Fruit fly (Drosophila melanogaster) whole organism, embryonic: ENCODE data around the gene tup.

Experiments
- Awh ChIP-seq: fragments of 200-800 bp; sonication (Bioruptor generic); IDR thresholded peaks from 2 replicates; pipeline ENCODE4, ENCODE4 v1.3.6; 2022; ENCODE audit warnings: missing biosample characterization, missing genetic modification characterization
- Bgb ChIP-seq: fragments of 200-800 bp; sonication (Bioruptor generic); IDR thresholded peaks from 2 replicates; pipeline ENCODE4 v1.3.6; 2022; ENCODE audit warnings: missing biosample characterization, missing genetic modification characterization; ENCODE audit not compliant: partially characterized antibody
- BtbVII ChIP-seq: fragments of 200-800 bp; sonication (Bioruptor generic); optimal IDR thresholded peaks from 3 replicates; lab custom pipeline; 2017; ENCODE audit warnings: missing biosample characterization, mild to moderate bottlenecking, missing genetic modification characterization
- CG10267 ChIP-seq: fragments of 200-800 bp; sonication (Bioruptor generic); optimal IDR thresholded peaks from 2 replicates; lab custom pipeline; 2018; ENCODE audit warnings: missing biosample characterization, mild to moderate bottlenecking, missing genetic modification characterization, moderate library complexity
- CG10321 ChIP-seq: fragments of 200-800 bp; sonication (Bioruptor generic); IDR thresholded peaks from 2 replicates; pipeline ENCODE4 v1.3.6; 2022; ENCODE audit warnings: missing biosample characterization, missing genetic modification characterization
- CG10543 ChIP-seq: fragments of 200-800 bp; sonication (Bioruptor generic); optimal IDR thresholded peaks from 3 replicates; lab custom pipeline; 2017; ENCODE audit warnings: missing biosample characterization, mild to moderate bottlenecking, missing genetic modification characterization, moderate library complexity
- CG11696 ChIP-seq: fragments of 200-800 bp; sonication (Bioruptor generic); IDR thresholded peaks from 2 replicates; pipeline ENCODE4 v1.3.6; 2022; ENCODE audit warnings: missing biosample characterization, missing genetic modification characterization
- CG12659 ChIP-seq: fragments of 200-800 bp; sonication (Bioruptor generic); optimal IDR thresholded peaks from 3 replicates; lab custom pipeline; 2017; ENCODE audit warnings: mild to moderate bottlenecking, missing biosample characterization, missing genetic modification reagents, missing genetic modification characterization
- CG14014 ChIP-seq: fragments of 200-800 bp; sonication (Bioruptor generic); IDR thresholded peaks from 2 replicates; pipeline ENCODE4 v1.3.6; 2022; ENCODE audit warnings: missing biosample characterization, missing genetic modification characterization
- CG15514 ChIP-seq: fragments of 200-800 bp; sonication (Bioruptor generic); optimal IDR thresholded peaks from 3 replicates; lab custom pipeline; 2017; ENCODE audit warnings: missing biosample characterization, missing genetic modification characterization, mild to moderate bottlenecking, moderate library complexity, missing genetic modification reagents
- CG15696 ChIP-seq: fragments of 200-800 bp; sonication (Bioruptor generic); optimal IDR thresholded peaks from 2 replicates; lab custom pipeline; 2019; ENCODE audit warnings: missing biosample characterization, mild to moderate bottlenecking, missing genetic modification characterization, moderate library complexity
- CG16779 ChIP-seq: fragments of 200-800 bp; sonication (Bioruptor generic); IDR thresholded peaks from 2 replicates; pipeline ENCODE4 v1.3.6; 2022; ENCODE audit warnings: missing biosample characterization, missing genetic modification characterization
- CG17829 ChIP-seq: fragments of 200-800 bp; optimal IDR thresholded peaks from 2 replicates; lab custom pipeline; 2019; ENCODE audit warnings: missing biosample characterization, mild to moderate bottlenecking, missing genetic modification characterization, moderate library complexity
- CG17912 ChIP-seq: fragments of 200-800 bp; sonication (Bioruptor generic); optimal IDR thresholded peaks from 2 replicates; lab custom pipeline; 2018; ENCODE audit warnings: missing biosample characterization, mild to moderate bottlenecking, missing genetic modification characterization
- CG2875 ChIP-seq: fragments of 200-800 bp; sonication (Bioruptor generic); optimal IDR thresholded peaks from 2 replicates; lab custom pipeline; 2017; ENCODE audit warnings: missing biosample characterization, mild to moderate bottlenecking, missing genetic modification characterization, missing genetic modification reagents
- CG30020 ChIP-seq: fragments of 200-800 bp; optimal IDR thresholded peaks from 2 replicates; lab custom pipeline; 2019; ENCODE audit warnings: missing biosample characterization, mild to moderate bottlenecking, missing genetic modification characterization, moderate library complexity
- CG43689 ChIP-seq: fragments of 200-800 bp; sonication (Bioruptor generic); IDR thresholded peaks from 2 replicates; pipeline ENCODE4 v1.3.6; 2022; ENCODE audit warnings: missing biosample characterization, missing genetic modification characterization
- CG4424 ChIP-seq: fragments of 200-800 bp; sonication (Bioruptor generic); optimal IDR thresholded peaks from 3 replicates; lab custom pipeline; 2016; ENCODE audit warnings: missing biosample characterization, missing genetic modification characterization
- CG8924 ChIP-seq: fragments of 200-800 bp; optimal IDR thresholded peaks from 3 replicates; lab custom pipeline; 2019; ENCODE audit warnings: missing biosample characterization, mild to moderate bottlenecking, missing genetic modification characterization, moderate library complexity
- CG9797 ChIP-seq: fragments of 200-800 bp; sonication (Bioruptor generic); optimal IDR thresholded peaks from 3 replicates; lab custom pipeline; 2018; ENCODE audit warnings: missing biosample characterization, mild to moderate bottlenecking, missing genetic modification characterization
- CG9876 ChIP-seq: fragments of 200-800 bp; sonication (Bioruptor generic); optimal IDR thresholded peaks from 2 replicates; lab custom pipeline; 2016; ENCODE audit warnings: missing biosample characterization, missing genetic modification characterization
- Camta ChIP-seq: fragments of 200-800 bp; sonication (Bioruptor generic); optimal IDR thresholded peaks from 2 replicates; lab custom pipeline; 2016; ENCODE audit warnings: missing biosample characterization, missing genetic modification characterization
- Chrac-16 ChIP-seq: fragments of 200-800 bp; sonication (Bioruptor generic); optimal IDR thresholded peaks from 3 replicates; lab custom pipeline; 2016; ENCODE audit warnings: missing biosample characterization, missing genetic modification characterization
- Dfd ChIP-seq, 2 experiments: fragments of >200 bp; optimal IDR thresholded peaks; 2 replicates each; lab custom pipeline; 2017; ENCODE audit warnings: missing biosample characterization in 2 of 2, missing genetic modification characterization in 2 of 2
- Doc2 ChIP-seq: fragments of 200-800 bp; sonication (Bioruptor generic); IDR thresholded peaks from 2 replicates; pipeline ENCODE4 v1.3.6; 2022; ENCODE audit warnings: missing biosample characterization, missing genetic modification characterization
- ERR ChIP-seq: fragments of 200-800 bp; sonication (Bioruptor generic); optimal IDR thresholded peaks from 2 replicates; lab custom pipeline; 2016; ENCODE audit warnings: missing biosample characterization, missing genetic modification characterization
- Eip74EF ChIP-seq, 2 experiments: fragments of 200-800 bp in 1 of 2; fragments of >200 bp in 1 of 2; sonication (Bioruptor generic) in 1 of 2; optimal IDR thresholded peaks; 2 replicates each; lab custom pipeline; 2017 to 2019; ENCODE audit warnings: missing biosample characterization in 2 of 2, missing genetic modification characterization in 2 of 2, mild to moderate bottlenecking in 1 of 2, moderate library complexity in 1 of 2
- Hr3 ChIP-seq: fragments of 200-800 bp; sonication (Bioruptor generic); optimal IDR thresholded peaks from 3 replicates; lab custom pipeline; 2016; ENCODE audit warnings: missing biosample characterization, missing genetic modification characterization
- Lpt ChIP-seq: fragments of >200 bp; optimal IDR thresholded peaks from 2 replicates; lab custom pipeline; 2018; ENCODE audit warnings: missing biosample characterization, missing genetic modification characterization
- MTF-1 ChIP-seq: fragments of 200-800 bp; sonication (Bioruptor generic); optimal IDR thresholded peaks from 2 replicates; lab custom pipeline; 2018; ENCODE audit warnings: missing biosample characterization, mild to moderate bottlenecking, missing genetic modification characterization, borderline replicate concordance
- Meics ChIP-seq: fragments of 200-800 bp; sonication (Bioruptor generic); optimal IDR thresholded peaks from 2 replicates; lab custom pipeline; 2017; ENCODE audit warnings: missing biosample characterization, mild to moderate bottlenecking, missing genetic modification characterization
- Myb ChIP-seq: fragments of 200-800 bp; sonication (Bioruptor generic); optimal IDR thresholded peaks from 2 replicates; lab custom pipeline; 2016; ENCODE audit warnings: missing biosample characterization, missing genetic modification characterization
- Neu2 ChIP-seq: fragments of 200-800 bp; sonication (Bioruptor generic); optimal IDR thresholded peaks from 3 replicates; lab custom pipeline; 2016; ENCODE audit warnings: missing biosample characterization, missing genetic modification characterization, borderline replicate concordance
- Poxn ChIP-seq: fragments of 200-800 bp; sonication (Bioruptor generic); IDR thresholded peaks from 2 replicates; pipeline ENCODE4 v1.3.6; 2022; ENCODE audit warnings: missing biosample characterization, missing genetic modification characterization
- Ravus ChIP-seq: fragments of 200-800 bp; sonication (Bioruptor generic); IDR thresholded peaks from 2 replicates; pipeline ENCODE4 v1.3.6; 2022; ENCODE audit warnings: missing biosample characterization, missing genetic modification characterization
- Sox100B ChIP-seq: fragments of 200-800 bp; sonication (Bioruptor generic); optimal IDR thresholded peaks from 3 replicates; lab custom pipeline; 2018; ENCODE audit warnings: missing biosample characterization, mild to moderate bottlenecking, missing genetic modification characterization
- Stat92E ChIP-seq, 3 experiments: fragments of >200 bp in 2 of 3; fragments of 200-800 bp in 1 of 3; sonication (Bioruptor generic) in 1 of 3; optimal IDR thresholded peaks; 2 replicates each; lab custom pipeline; 2017 to 2019; ENCODE audit warnings: missing biosample characterization in 3 of 3, missing genetic modification characterization in 3 of 3, mild to moderate bottlenecking in 1 of 3, moderate library complexity in 1 of 3
- Xrp1 ChIP-seq: fragments of 200-800 bp; sonication (Bioruptor generic); IDR thresholded peaks from 2 replicates; pipeline ENCODE4 v1.3.6; 2022; ENCODE audit warnings: missing biosample characterization, missing genetic modification characterization
- cato ChIP-seq: fragments of 200-800 bp; sonication (Bioruptor generic); optimal IDR thresholded peaks from 2 replicates; lab custom pipeline; 2016; ENCODE audit warnings: missing biosample characterization, missing genetic modification characterization, borderline replicate concordance
- dm ChIP-seq: fragments of 200-800 bp; sonication (Bioruptor generic); optimal IDR thresholded peaks from 3 replicates; lab custom pipeline; 2016; ENCODE audit warnings: missing biosample characterization, missing genetic modification characterization
- gcm ChIP-seq: fragments of 200-800 bp; sonication (Bioruptor generic); optimal IDR thresholded peaks from 2 replicates; lab custom pipeline; 2019; ENCODE audit warnings: missing biosample characterization, mild to moderate bottlenecking, missing genetic modification characterization, moderate library complexity
- kah ChIP-seq: fragments of 200-800 bp; sonication (Bioruptor generic); optimal IDR thresholded peaks from 2 replicates; lab custom pipeline; 2018; ENCODE audit warnings: missing biosample characterization, mild to moderate bottlenecking, missing genetic modification characterization
- klu ChIP-seq: fragments of 200-800 bp; sonication (Bioruptor generic); IDR thresholded peaks from 2 replicates; pipeline ENCODE4 v1.3.6; 2022; ENCODE audit warnings: missing biosample characterization, missing genetic modification characterization
- nerfin-1 ChIP-seq: fragments of 200-800 bp; sonication (Bioruptor generic); optimal IDR thresholded peaks from 3 replicates; lab custom pipeline; 2019; ENCODE audit warnings: missing biosample characterization, mild to moderate bottlenecking, missing genetic modification characterization, moderate library complexity
- onecut ChIP-seq: fragments of 200-800 bp; sonication (Bioruptor generic); IDR thresholded peaks from 2 replicates; pipeline ENCODE4 v1.3.6; 2022; ENCODE audit warnings: missing biosample characterization, missing genetic modification characterization
- pita ChIP-seq: fragments of 200-800 bp; sonication (Bioruptor generic); optimal IDR thresholded peaks from 2 replicates; lab custom pipeline; 2017; ENCODE audit warnings: missing biosample characterization, mild to moderate bottlenecking, missing genetic modification characterization
- ro ChIP-seq: fragments of 200-800 bp; sonication (Bioruptor generic); IDR thresholded peaks from 2 replicates; pipeline ENCODE4 v1.3.6; 2022; ENCODE audit warnings: missing biosample characterization, missing genetic modification characterization
- row ChIP-seq: fragments of 200-800 bp; sonication (Bioruptor generic); IDR thresholded peaks from 3 replicates; pipeline ENCODE4 v1.3.6; 2022; ENCODE audit warnings: missing biosample characterization, missing genetic modification characterization
- sima ChIP-seq: fragments of 200-800 bp; sonication (Bioruptor generic); optimal IDR thresholded peaks from 2 replicates; lab custom pipeline; 2016; ENCODE audit warnings: missing biosample characterization, missing genetic modification characterization
- tna ChIP-seq: fragments of 200-800 bp; sonication (Bioruptor generic); IDR thresholded peaks from 2 replicates; pipeline ENCODE4 v1.3.6; 2022; ENCODE audit warnings: missing biosample characterization, missing genetic modification characterization; ENCODE audit not compliant: partially characterized antibody
- yki ChIP-seq: fragments of >200 bp; optimal IDR thresholded peaks from 3 replicates; lab custom pipeline; 2018

tup gene

dm6 chr2L:18857635-18858059 is 23.4 kb downstream of the tup start (continued):
- peak; percentile 79 for TF ChIP-seq CG9876
- no peak for TF ChIP-seq Eip74EF (GFP tag; optimal IDR thresholded peaks at IDR 0.05; lab: Kevin White, UChicago)
- peak; percentile 52 for TF ChIP-seq CG30020 (tag; lab: Kevin White, UChicago)
- peak; percentile 89 for TF ChIP-seq CG15514
- no peak for TF ChIP-seq Bgb (GFP tag; lab: Robert Waterston, UW)
- TF ChIP-seq dm, result peak; percentile 77
- peak; percentile 92 for TF ChIP-seq CG8924
- peak; percentile 95 for TF ChIP-seq CG12659 (GFP tag; lab: Kevin White, UChicago)
- TF ChIP-seq CG15696 (tag; lab: Kevin White, UChicago), result peak; percentile 80
- peak; percentile 87 for TF ChIP-seq CG16779
- TF ChIP-seq MTF-1 (GFP tag; lab: Kevin White, UChicago), result peak; percentile 80
- TF ChIP-seq CG43689 (GFP tag; lab: Robert Waterston, UW), result peak; percentile 87
- peak; percentile 84 for TF ChIP-seq CG17912
- TF ChIP-seq CG4424, result peak; percentile 89
- peak; percentile 69 for TF ChIP-seq Ravus (GFP tag; lab: Robert Waterston, UW)
- TF ChIP-seq CG11696 (GFP tag; lab: Robert Waterston, UW), result peak; percentile 86
- peak; percentile 82 for TF ChIP-seq kah (GFP tag; lab: Kevin White, UChicago)
- no peak for TF ChIP-seq yki
- TF ChIP-seq pita (GFP tag; lab: Kevin White, UChicago), result no peak
- peak; percentile 70; the same call in 1 of the 2 replicates for TF ChIP-seq Doc2 (GFP tag; lab: Robert Waterston, UW)
- TF ChIP-seq CG9797 (GFP tag; lab: Kevin White, UChicago), result peak; percentile 0
- TF ChIP-seq CG14014 (GFP tag; lab: Robert Waterston, UW), result peak; percentile 87
- peak; percentile 97 for TF ChIP-seq row (GFP tag; lab: Robert Waterston, UW)
- peak; percentile 94 for TF ChIP-seq Xrp1 (GFP tag; lab: Robert Waterston, UW)
- TF ChIP-seq nerfin-1, result peak; percentile 87
- no peak for TF ChIP-seq Neu2 (GFP tag; lab: Kevin White, UChicago)
- no peak for TF ChIP-seq Stat92E (GFP tag; optimal IDR thresholded peaks at IDR 0.05; lab: Kevin White, UChicago)
- peak; percentile 89 for TF ChIP-seq CG10543 (GFP tag; lab: Kevin White, UChicago)
- TF ChIP-seq klu (GFP tag; lab: Robert Waterston, UW), result peak; percentile 78
- peak; percentile 74 for TF ChIP-seq Poxn (GFP tag; lab: Robert Waterston, UW)
- no peak for TF ChIP-seq tna (GFP tag; lab: Robert Waterston, UW)
- peak; percentile 90 for TF ChIP-seq Camta (GFP tag; lab: Kevin White, UChicago)
- peak; percentile 91 for TF ChIP-seq Meics (GFP tag; lab: Kevin White, UChicago)
- peak; percentile 90 for TF ChIP-seq Chrac-16 (GFP tag; lab: Kevin White, UChicago)
- TF ChIP-seq Myb, result peak; percentile 74
- peak; percentile 89 for TF ChIP-seq gcm (GFP tag; lab: Kevin White, UChicago)
- peak; percentile 4 for TF ChIP-seq sima (GFP tag; lab: Kevin White, UChicago)
- TF ChIP-seq Hr3 (GFP tag; lab: Kevin White, UChicago), result peak; percentile 87
- TF ChIP-seq ro (GFP tag; lab: Robert Waterston, UW), result peak; percentile 48; the same call in 1 of the 2 replicates
- TF ChIP-seq BtbVII (GFP tag; lab: Kevin White, UChicago), result peak; percentile 88
- peak; percentile 93 for TF ChIP-seq Awh (GFP tag; lab: Robert Waterston, UW)
- peak; percentile 54 for TF ChIP-seq ERR
- TF ChIP-seq cato, result peak; percentile 83
- peak; percentile 94 for TF ChIP-seq CG17829 (tag; lab: Kevin White, UChicago)
- TF ChIP-seq CG10321 (GFP tag; lab: Robert Waterston, UW), result peak; percentile 68
- no peak for TF ChIP-seq Lpt (GFP tag; lab: Kevin White, UChicago)
- peak; percentile 76 for TF ChIP-seq CG2875 (GFP tag; lab: Kevin White, UChicago)
- peak; percentile 86 for TF ChIP-seq onecut (GFP tag; lab: Robert Waterston, UW)
- TF ChIP-seq Dfd (GFP tag; optimal IDR thresholded peaks at IDR 0.05; lab: Kevin White, UChicago), result no peak
- TF ChIP-seq CG10267 (tag; lab: Kevin White, UChicago), result peak; percentile 81
- peak; percentile 84 for TF ChIP-seq Sox100B
